Worm (Caenorhabditis elegans) whole organism, L4 larva: ENCODE results near the gene srd-56.

Experiments used
- F10B5.3 ChIP-seq: sonication (generic microtip); optimal IDR thresholded peaks from 2 replicates; lab custom pipeline; 2016; ENCODE audit warnings: mild to moderate bottlenecking, missing genetic modification characterization, missing compliant biosample characterization
- F26F4.8 ChIP-seq: fragments of 200-800 bp; sonication (Bioruptor generic); conservative IDR thresholded peaks from 2 replicates; pipeline ENCODE4 v1.3.6; 2022; ENCODE audit warnings: missing genetic modification characterization, missing compliant biosample characterization
- T20F7.1 ChIP-seq: fragments of 200-800 bp; sonication (Bioruptor generic); optimal IDR thresholded peaks from 2 replicates; lab custom pipeline; 2018; ENCODE audit warnings: mild to moderate bottlenecking, missing genetic modification characterization, missing compliant biosample characterization
- Y48G9A.11 ChIP-seq: fragments of 200-800 bp; sonication (Bioruptor generic); IDR thresholded peaks from 2 replicates; pipeline ENCODE4 v1.3.6; 2022; ENCODE audit warnings: missing genetic modification reagents, missing genetic modification characterization, missing compliant biosample characterization
- Y75B8A.6 ChIP-seq: fragments of 200-800 bp; sonication (Bioruptor generic); IDR thresholded peaks from 2 replicates; pipeline ENCODE4 v1.3.6; 2022; ENCODE audit warnings: missing genetic modification reagents, missing genetic modification characterization, missing compliant biosample characterization
- ZK337.2 ChIP-seq: fragments of 200-800 bp; sonication (Bioruptor generic); IDR thresholded peaks from 2 replicates; pipeline ENCODE4 v1.3.6; 2022; ENCODE audit warnings: missing genetic modification reagents, missing genetic modification characterization, missing compliant biosample characterization
- ceh-20 ChIP-seq: fragments of 200-800 bp; sonication (Bioruptor generic); IDR thresholded peaks from 2 replicates; pipeline ENCODE4 v1.3.6; 2022; ENCODE audit warnings: missing genetic modification reagents, missing genetic modification characterization, missing compliant biosample characterization
- ceh-32 ChIP-seq: sonication (generic microtip); optimal IDR thresholded peaks from 2 replicates; lab custom pipeline; 2016; ENCODE audit warnings: mild to moderate bottlenecking, missing genetic modification characterization, missing compliant biosample characterization; ENCODE audit not compliant: poor library complexity
- ctbp-1 ChIP-seq: fragments of 200-800 bp; sonication (Bioruptor generic); IDR thresholded peaks from 2 replicates; pipeline ENCODE4 v1.3.6; 2022; ENCODE audit warnings: missing genetic modification reagents, missing genetic modification characterization, missing compliant biosample characterization
- dmd-8 ChIP-seq: fragments of 200-800 bp; sonication (Bioruptor generic); IDR thresholded peaks from 2 replicates; pipeline ENCODE4 v1.3.6; 2022; ENCODE audit warnings: missing genetic modification characterization, missing compliant biosample characterization
- dve-1 ChIP-seq: sonication (generic microtip); optimal IDR thresholded peaks from 2 replicates; lab custom pipeline; 2017; ENCODE audit warnings: antibody characterized with exemption, mild to moderate bottlenecking, missing genetic modification characterization, missing compliant biosample characterization; ENCODE audit not compliant: insufficient read depth
- egl-27 ChIP-seq: sonication (generic microtip); optimal IDR thresholded peaks from 3 replicates; lab custom pipeline; 2017; ENCODE audit warnings: missing biosample characterization, missing genetic modification reagents, missing genetic modification characterization
- fkh-10 ChIP-seq: fragments of 150-350 bp; optimal IDR thresholded peaks from 2 replicates; lab custom pipeline; 2014; ENCODE audit warnings: missing biosample characterization, missing genetic modification reagents, missing genetic modification characterization
- gei-8 ChIP-seq: fragments of 200-800 bp; sonication (Bioruptor generic); optimal IDR thresholded peaks from 2 replicates; lab custom pipeline; 2018; ENCODE audit warnings: mild to moderate bottlenecking, missing genetic modification characterization, missing compliant biosample characterization
- hlh-11 ChIP-seq: fragments of 200-800 bp; sonication (Bioruptor generic); optimal IDR thresholded peaks from 2 replicates; lab custom pipeline; 2018; ENCODE audit warnings: mild to moderate bottlenecking, missing genetic modification characterization, missing compliant biosample characterization
- hmg-1.1 ChIP-seq: fragments of 200-800 bp; sonication (Bioruptor generic); IDR thresholded peaks from 2 replicates; pipeline ENCODE4 v1.3.6; 2022; ENCODE audit warnings: missing genetic modification reagents, missing genetic modification characterization, missing compliant biosample characterization
- jun-1 ChIP-seq: fragments of 150-350 bp; optimal IDR thresholded peaks from 2 replicates; lab custom pipeline; 2014; ENCODE audit warnings: missing biosample characterization, missing genetic modification reagents, missing genetic modification characterization
- lin-13 ChIP-seq: fragments of 150-350 bp; optimal IDR thresholded peaks from 2 replicates; lab custom pipeline; 2014; ENCODE audit warnings: missing biosample characterization, missing genetic modification reagents, missing genetic modification characterization
- lin-15B ChIP-seq: fragments of 150-350 bp; sonication (generic microtip); optimal IDR thresholded peaks from 3 replicates; lab custom pipeline; 2014; ENCODE audit warnings: missing biosample characterization, missing genetic modification characterization
- lin-39 ChIP-seq: fragments of 150-350 bp; optimal IDR thresholded peaks from 2 replicates; lab custom pipeline; 2014; ENCODE audit warnings: missing biosample characterization, missing genetic modification reagents, missing genetic modification characterization
- lir-3 ChIP-seq: sonication (generic microtip); optimal IDR thresholded peaks from 2 replicates; lab custom pipeline; 2016; ENCODE audit warnings: mild to moderate bottlenecking, missing genetic modification characterization, missing compliant biosample characterization
- lsy-2 ChIP-seq, 2 experiments: fragments of 150-350 bp in 1 of 2; sonication (generic microtip) in 1 of 2; optimal IDR thresholded peaks; 2 replicates each; lab custom pipeline; 2014 to 2017; ENCODE audit warnings: missing biosample characterization in 2 of 2, missing genetic modification characterization in 2 of 2
- mdl-1 ChIP-seq, 2 experiments: fragments of 150-350 bp in 1 of 2; sonication (generic microtip) in 1 of 2; optimal IDR thresholded peaks; 2 replicates each; lab custom pipeline; 2014 to 2017; ENCODE audit warnings: missing biosample characterization in 2 of 2, missing genetic modification characterization in 2 of 2
- mdt-29 ChIP-seq: fragments of 200-800 bp; sonication (Bioruptor generic); IDR thresholded peaks from 2 replicates; pipeline ENCODE4 v1.3.6; 2022; ENCODE audit warnings: missing genetic modification reagents, missing genetic modification characterization, missing compliant biosample characterization
- nhr-10 ChIP-seq: fragments of 150-350 bp; optimal IDR thresholded peaks from 2 replicates; lab custom pipeline; 2014; ENCODE audit warnings: missing biosample characterization, missing genetic modification characterization
- nhr-237 ChIP-seq: sonication (generic microtip); optimal IDR thresholded peaks from 2 replicates; lab custom pipeline; 2017; ENCODE audit warnings: missing biosample characterization, missing genetic modification characterization
- nhr-25 ChIP-seq: sonication (generic microtip); optimal IDR thresholded peaks from 2 replicates; lab custom pipeline; 2017; ENCODE audit warnings: missing genetic modification characterization, mild to moderate bottlenecking, missing compliant biosample characterization, antibody characterized with exemption, moderate library complexity, borderline replicate concordance; ENCODE audit not compliant: insufficient read depth
- nhr-28 ChIP-seq: fragments of 150-350 bp; optimal IDR thresholded peaks from 2 replicates; lab custom pipeline; 2014; ENCODE audit warnings: missing biosample characterization, missing genetic modification characterization
- nhr-42 ChIP-seq: fragments of 200-800 bp; sonication (Bioruptor generic); IDR thresholded peaks from 2 replicates; pipeline ENCODE4 v1.3.6; 2022; ENCODE audit warnings: missing genetic modification characterization, missing compliant biosample characterization
- nhr-48 ChIP-seq: sonication (generic microtip); optimal IDR thresholded peaks from 2 replicates; lab custom pipeline; 2016; ENCODE audit warnings: mild to moderate bottlenecking, missing genetic modification characterization, missing compliant biosample characterization
- pha-4 ChIP-seq, 2 experiments: fragments of 150-350 bp in 1 of 2; fragments of 200-800 bp in 1 of 2; sonication (Bioruptor generic) in 1 of 2; IDR thresholded peaks in 1 of 2; optimal IDR thresholded peaks in 1 of 2; 2 replicates each; pipeline versions ENCODE4 v1.3.6 to Lab custom; 2014 to 2022; ENCODE audit warnings: missing genetic modification characterization in 2 of 2, missing genetic modification reagents in 2 of 2, missing biosample characterization in 1 of 2, missing compliant biosample characterization in 1 of 2
- php-3 ChIP-seq: fragments of 200-800 bp; sonication (Bioruptor generic); IDR thresholded peaks from 2 replicates; pipeline ENCODE4 v1.3.6; 2022; ENCODE audit warnings: missing genetic modification reagents, missing genetic modification characterization, missing compliant biosample characterization
- sdz-12 ChIP-seq: fragments of 200-800 bp; sonication (Bioruptor generic); optimal IDR thresholded peaks from 2 replicates; lab custom pipeline; 2018; ENCODE audit warnings: mild to moderate bottlenecking, missing genetic modification characterization, missing compliant biosample characterization
- set-16 ChIP-seq: fragments of 200-800 bp; sonication (Bioruptor generic); IDR thresholded peaks from 2 replicates; pipeline ENCODE4 v1.3.6; 2022; ENCODE audit warnings: missing genetic modification reagents, missing genetic modification characterization, missing compliant biosample characterization
- skn-1 ChIP-seq: fragments of 150-350 bp; optimal IDR thresholded peaks from 2 replicates; lab custom pipeline; 2014; ENCODE audit warnings: missing biosample characterization, missing genetic modification characterization
- snpc-1.2 ChIP-seq: fragments of 200-800 bp; sonication (Bioruptor generic); IDR thresholded peaks from 2 replicates; pipeline ENCODE4 v1.3.6; 2022; ENCODE audit warnings: missing genetic modification reagents, missing genetic modification characterization, missing compliant biosample characterization
- spr-1 ChIP-seq: sonication (generic microtip); optimal IDR thresholded peaks from 2 replicates; lab custom pipeline; 2016; ENCODE audit warnings: mild to moderate bottlenecking, missing genetic modification characterization, missing compliant biosample characterization
- tag-97 ChIP-seq: fragments of 200-800 bp; sonication (Bioruptor generic); IDR thresholded peaks from 2 replicates; pipeline ENCODE4 v1.3.6; 2022; ENCODE audit warnings: missing genetic modification characterization, missing compliant biosample characterization
- zfp-3 ChIP-seq: fragments of 200-800 bp; sonication (Bioruptor generic); conservative IDR thresholded peaks from 2 replicates; pipeline ENCODE4 v1.3.6; 2022; ENCODE audit warnings: missing genetic modification reagents, missing genetic modification characterization, missing compliant biosample characterization

srd-56 gene

ce11 chrII:7182630-7183029, 20.4 kb downstream of the srd-56 start (continued):
- TF ChIP-seq T20F7.1 (GFP tag; lab: Kevin White, UChicago): no peak
- no peak for TF ChIP-seq F26F4.8 (GFP tag; lab: Robert Waterston, UW)

ce11 chrII:7176108-7176507, 26.9 kb downstream of the srd-56 start:
- peak; percentile 74 for TF ChIP-seq fkh-10 (GFP tag; lab: Kevin White, UChicago)
- no peak for TF ChIP-seq ceh-20 (GFP tag; lab: Robert Waterston, UW)

ce11 chrII:7174843-7175242, 28.2 kb downstream of the srd-56 start, which contains the start of gene glc-4:
Gene glc-4 (minus strand): TSS chrII:7174943.
- TF ChIP-seq tag-97 (GFP tag; lab: Robert Waterston, UW): no peak
- TF ChIP-seq ctbp-1 (GFP tag; lab: Robert Waterston, UW): no peak
- no peak for TF ChIP-seq skn-1 (tag; lab: Kevin White, UChicago)
- TF ChIP-seq nhr-10 (tag; lab: Kevin White, UChicago): no peak
- no peak for TF ChIP-seq dve-1
- no peak for TF ChIP-seq hmg-1.1 (GFP tag; lab: Robert Waterston, UW)

- TF ChIP-seq lin-15B (no peak), mdl-1 (tag; optimal IDR thresholded peaks at IDR 0.05; lab: Kevin White, UChicago) (no peak), ceh-20 (GFP tag; lab: Robert Waterston, UW) (no peak), gei-8 (no peak), spr-1 (tag; lab: Kevin White, UChicago) (no peak), dve-1 (no peak), nhr-28 (tag; lab: Kevin White, UChicago) (no peak), hlh-11 (no peak), mdt-29 (GFP tag; lab: Robert Waterston, UW) (no peak), lin-39 (tag; lab: Kevin White, UChicago) (no peak), nhr-10 (tag; lab: Kevin White, UChicago) (no peak), tag-97 (GFP tag; lab: Robert Waterston, UW) (no peak), nhr-237 (no peak), sdz-12 (GFP tag; lab: Kevin White, UChicago) (no peak)
Measured at ce11 chrII:7171305-7171998, 31.6 kb downstream of the srd-56 start, which contains the start of gene dyf-13. Gene dyf-13 (minus strand): TSS chrII:7171355.

ce11 chrII:7168712-7169111, 34.3 kb downstream of the srd-56 start, which contains the start of gene col-36:
Gene col-36 (minus strand): TSS chrII:7168812.
- no peak for TF ChIP-seq nhr-25 (tag; lab: Kevin White, UChicago)
- no peak for TF ChIP-seq zfp-3 (GFP tag; lab: Robert Waterston, UW)

ce11 chrII:7166768-7167167, 36.2 kb downstream of the srd-56 start:
- no peak for TF ChIP-seq mdl-1 (tag; optimal IDR thresholded peaks at IDR 0.05; lab: Kevin White, UChicago)
- peak; percentile 12 for TF ChIP-seq nhr-48 (tag; lab: Kevin White, UChicago)
- no peak for TF ChIP-seq nhr-237
- no peak for TF ChIP-seq fkh-10 (GFP tag; lab: Kevin White, UChicago)
- no peak for TF ChIP-seq Y48G9A.11 (GFP tag; lab: Robert Waterston, UW)
- peak; percentile 90 for TF ChIP-seq php-3 (GFP tag; lab: Robert Waterston, UW)
- TF ChIP-seq ZK337.2 (GFP tag; lab: Robert Waterston, UW): no peak
- TF ChIP-seq ceh-32 (tag; lab: Kevin White, UChicago): no peak
- TF ChIP-seq snpc-1.2 (GFP tag; lab: Robert Waterston, UW): no peak
- TF ChIP-seq lir-3 (tag; lab: Kevin White, UChicago): no peak
- no peak for TF ChIP-seq mdt-29 (GFP tag; lab: Robert Waterston, UW)
- no peak for TF ChIP-seq nhr-10 (tag; lab: Kevin White, UChicago)
- no peak for TF ChIP-seq nhr-42 (GFP tag; lab: Robert Waterston, UW)
- TF ChIP-seq Y75B8A.6: no peak
- TF ChIP-seq egl-27 (tag; lab: Kevin White, UChicago): no peak
- no peak for TF ChIP-seq lsy-2 (tag; optimal IDR thresholded peaks at IDR 0.05; lab: Kevin White, UChicago)
- TF ChIP-seq dmd-8 (GFP tag; lab: Robert Waterston, UW): no peak
- no peak for TF ChIP-seq pha-4 (GFP tag; IDR thresholded peaks at IDR 0.05; lab: Robert Waterston, UW)
- no peak for TF ChIP-seq pha-4 (tag; optimal IDR thresholded peaks at IDR 0.05; lab: Kevin White, UChicago)
- TF ChIP-seq dve-1: peak; percentile 80
- TF ChIP-seq lin-13 (GFP tag; lab: Kevin White, UChicago): no peak
- TF ChIP-seq set-16 (GFP tag; lab: Robert Waterston, UW): no peak
- no peak for TF ChIP-seq jun-1 (tag; lab: Kevin White, UChicago)
- TF ChIP-seq F10B5.3 (tag; lab: Kevin White, UChicago): no peak
